Worm (Caenorhabditis elegans): ENCODE results near the gene M60.7.

DNA sequence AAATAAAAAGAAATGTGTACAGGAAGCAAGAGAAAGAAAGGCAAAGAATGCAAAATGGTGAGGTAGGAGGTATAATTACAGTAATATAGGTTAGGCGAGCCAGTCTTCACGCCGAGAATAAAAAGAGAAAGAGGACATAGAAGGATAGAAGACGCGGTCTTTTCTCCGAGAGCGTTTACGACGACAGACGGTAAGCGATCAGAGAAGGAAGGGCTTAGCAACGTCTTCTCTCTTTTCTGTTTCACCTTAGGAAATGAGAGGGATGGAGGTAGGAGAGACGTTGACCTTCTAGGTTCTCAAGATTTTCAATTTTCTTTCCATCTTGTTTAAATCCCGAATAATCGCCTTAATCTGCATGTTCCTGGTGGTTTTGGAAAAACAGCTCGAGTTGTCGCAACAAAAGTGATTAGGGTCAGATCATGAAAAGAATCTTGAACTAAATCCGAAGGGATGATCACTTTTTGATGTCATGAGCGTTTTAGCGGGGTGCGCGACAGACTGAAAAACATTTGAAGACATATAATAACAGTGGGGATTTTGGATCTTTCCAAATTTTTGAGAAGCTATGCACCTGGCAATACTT is 10.1 kb upstream of the M60.7 start, which contains the start of gene cutl-29:
- TF ChIP-seq F57A8.1 (GFP tag; optimal IDR thresholded peaks at IDR 0.05) (no peak), unc-62 (GFP tag; optimal IDR thresholded peaks at IDR 0.05) (no peak), mel-28 (tag; optimal IDR thresholded peaks at IDR 0.05; ENCODE audit: borderline replicate concordance) (no peak), ztf-18 (tag; optimal IDR thresholded peaks at IDR 0.05) (no peak), dpl-1 (GFP tag; optimal IDR thresholded peaks at IDR 0.05) (no peak), ZK185.1 (tag; optimal IDR thresholded peaks at IDR 0.05; ENCODE audit: poor library complexity, severe bottlenecking) (no peak), B0035.1 (tag; optimal IDR thresholded peaks at IDR 0.05) (no peak), ama-1 (optimal IDR thresholded peaks at IDR 0.05) (no peak), ama-1 (GFP tag; optimal IDR thresholded peaks at IDR 0.05) (no peak), Y53F4B.3 (GFP tag; IDR thresholded peaks at IDR 0.05) (no peak), cebp-1 (GFP tag; IDR thresholded peaks at IDR 0.05) (no peak), cebp-1 (tag; optimal IDR thresholded peaks at IDR 0.05) (no peak), B0336.3 (GFP tag; IDR thresholded peaks at IDR 0.05) (no peak), attf-3 (GFP tag; conservative IDR thresholded peaks at IDR 0.05) (no peak), bed-1 (GFP tag; IDR thresholded peaks at IDR 0.05) (no peak), lsl-1 (GFP tag; optimal IDR thresholded peaks at IDR 0.05) (no peak)
